Worm (Caenorhabditis elegans) whole organism, early embryonic: Measurements from ENCODE around the gene C06H5.12.
"Not testable (repeated sequence)": the region's sequence is repeated elsewhere in the genome, so short reads cannot be mapped to it uniquely, and the experiment has no call there.

Experiments
- ama-1 ChIP-seq: fragments of 150-350 bp; optimal IDR thresholded peaks from 2 replicates; lab custom pipeline; 2014
- ets-7 ChIP-seq: sonication (generic microtip); optimal IDR thresholded peaks from 2 replicates; lab custom pipeline; 2016; ENCODE audit warnings: missing genotype, missing genetic modification characterization, missing compliant biosample characterization
- flt-1 ChIP-seq: fragments of 200-800 bp; sonication (Bioruptor generic); IDR thresholded peaks from 2 replicates; pipeline ENCODE4 v1.3.6; 2022; ENCODE audit warnings: missing genetic modification characterization, missing compliant biosample characterization
- pes-1 ChIP-seq: fragments of 200-800 bp; sonication (Bioruptor generic); IDR thresholded peaks from 2 replicates; pipeline ENCODE4 v1.3.6; 2022; ENCODE audit warnings: missing genetic modification reagents, missing genetic modification characterization, missing compliant biosample characterization
- scrt-1 ChIP-seq: fragments of 200-800 bp; sonication (Bioruptor generic); IDR thresholded peaks from 2 replicates; pipeline ENCODE4 v1.3.6; 2022; ENCODE audit warnings: missing genetic modification characterization, missing compliant biosample characterization
- sea-1 ChIP-seq: fragments of 200-800 bp; sonication (Bioruptor generic); conservative IDR thresholded peaks from 2 replicates; pipeline ENCODE4 v1.3.6; 2022; ENCODE audit warnings: missing genetic modification characterization, missing compliant biosample characterization
- tra-4 ChIP-seq: sonication (generic microtip); optimal IDR thresholded peaks from 2 replicates; lab custom pipeline; 2017; ENCODE audit warnings: missing genetic modification characterization, missing compliant biosample characterization

DNA sequence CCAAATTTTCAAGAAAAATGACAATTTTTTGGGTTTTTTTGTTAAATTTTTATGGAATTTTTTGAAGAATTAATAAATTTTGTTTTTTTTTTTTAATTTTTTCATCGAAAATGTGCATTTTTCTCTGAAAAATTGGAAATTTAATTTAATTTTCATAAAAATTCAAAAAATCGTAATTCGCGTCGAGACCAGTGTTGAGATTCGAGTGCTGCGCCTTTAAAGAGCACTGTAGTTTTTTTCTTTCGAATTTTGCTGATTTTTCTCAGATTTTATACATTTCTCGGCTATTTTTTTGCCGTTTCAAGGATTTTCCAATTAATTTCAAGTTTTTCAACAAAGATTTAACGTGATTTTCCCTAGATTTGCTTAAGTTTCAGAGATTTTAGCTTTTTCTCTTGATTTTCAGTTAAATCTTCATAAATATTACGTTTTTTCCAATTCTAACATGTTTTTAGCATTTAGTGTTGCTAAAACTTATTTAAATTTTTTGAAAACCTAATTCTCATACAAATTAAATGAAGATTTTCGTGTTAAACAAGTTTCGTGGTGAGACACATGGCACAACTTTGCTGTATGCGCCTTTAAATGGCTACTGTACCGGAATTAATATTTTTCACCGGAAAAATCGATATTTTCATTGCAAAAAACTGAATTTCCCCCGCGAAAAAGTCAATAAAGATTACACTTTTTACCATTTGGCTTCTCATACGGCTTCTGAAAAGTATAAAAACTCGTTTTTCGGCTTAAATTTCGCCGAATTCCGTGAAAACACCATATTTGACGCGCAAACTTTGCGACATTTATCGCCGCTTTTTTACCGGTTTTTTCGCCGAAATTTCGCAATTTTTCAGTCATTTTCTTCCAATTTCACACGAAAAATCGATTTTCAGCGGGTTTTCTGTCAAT is 29.8 kb downstream of the C06H5.12 start, which contains the start of gene usp-50:
- TF ChIP-seq ama-1 (lab: Kevin White, UChicago); scrt-1 (GFP tag; lab: Robert Waterston, UW); ets-7; tra-4 (tag; lab: Kevin White, UChicago); flt-1 (GFP tag; lab: Robert Waterston, UW); pes-1 (GFP tag; lab: Robert Waterston, UW); sea-1 (GFP tag; lab: Robert Waterston, UW): not testable (repeated sequence)
